Worm (Caenorhabditis elegans): ENCODE measurements around the gene lrr-1.
A peak's percentile ranks its signal among the peaks of the same experiment; 100 is the strongest.

Gene lrr-1

DNA sequence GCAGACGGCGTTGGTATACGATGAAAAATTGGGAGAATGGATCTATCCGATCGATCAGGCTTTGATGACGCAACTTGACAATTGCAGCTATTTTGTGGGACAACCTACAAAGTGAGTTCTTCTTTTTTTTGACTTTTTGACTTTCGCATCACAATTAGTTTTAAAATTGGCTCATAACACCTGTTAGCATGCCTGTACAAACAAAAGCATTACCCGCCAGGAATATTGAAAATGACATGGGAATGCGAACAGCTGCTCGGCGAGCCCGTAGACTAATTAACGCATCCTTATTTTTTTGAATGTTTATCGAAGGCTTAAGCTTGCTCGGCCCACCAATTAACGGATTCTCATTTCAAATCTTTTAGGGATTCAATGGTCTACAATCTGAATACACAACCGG is 49.0 kb downstream of the lrr-1 start:
- TF ChIP-seq C38D4.7 (GFP tag; optimal IDR thresholded peaks at IDR 0.05) = no peak
- TF ChIP-seq ceh-18 (tag; optimal IDR thresholded peaks at IDR 0.05) = no peak
- TF ChIP-seq ceh-31 (tag; optimal IDR thresholded peaks at IDR 0.05) = no peak
- TF ChIP-seq hlh-30 (tag; optimal IDR thresholded peaks at IDR 0.05; ENCODE audit: insufficient read depth) = no peak
- TF ChIP-seq fkh-6 (tag; optimal IDR thresholded peaks at IDR 0.05) = no peak

DNA sequence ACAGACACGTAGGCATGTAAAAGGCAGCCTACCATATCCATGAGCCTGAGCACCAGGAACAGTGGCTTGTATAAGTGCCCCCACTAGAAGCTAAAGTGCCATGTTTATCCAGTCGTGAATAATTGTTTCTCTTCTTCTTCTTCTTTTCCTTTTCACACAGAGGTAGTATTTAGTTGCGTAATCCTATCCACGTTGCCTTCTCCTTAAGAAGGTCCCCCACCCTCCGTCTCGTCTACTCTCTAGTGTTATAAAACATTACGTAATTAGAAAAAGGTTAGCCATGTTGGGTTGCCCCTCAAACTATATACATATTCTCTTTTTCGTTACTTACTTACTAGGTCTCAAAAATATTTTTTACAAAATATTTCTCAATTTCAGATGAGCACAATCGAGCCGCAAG is 49.6 kb downstream of the lrr-1 start:
- TF ChIP-seq K02D7.2 (tag; optimal IDR thresholded peaks at IDR 0.05) (no peak), ceh-2 (tag; optimal IDR thresholded peaks at IDR 0.05) (no peak), ama-1 (optimal IDR thresholded peaks at IDR 0.05) (no peak), fax-1 (tag; optimal IDR thresholded peaks at IDR 0.05) (no peak), sox-2 (GFP tag; IDR thresholded peaks at IDR 0.05) (no peak), ceh-18 (tag; optimal IDR thresholded peaks at IDR 0.05) (no peak), dve-1 (tag; optimal IDR thresholded peaks at IDR 0.05) (no peak), elt-2 (tag; optimal IDR thresholded peaks at IDR 0.05) (no peak), syd-9 (tag; optimal IDR thresholded peaks at IDR 0.05) (no peak), K09A11.1 (tag; optimal IDR thresholded peaks at IDR 0.05; ENCODE audit: insufficient read depth) (no peak), hlh-8 (tag; optimal IDR thresholded peaks at IDR 0.05) (no peak), pag-3 (tag; optimal IDR thresholded peaks at IDR 0.05; ENCODE audit: borderline replicate concordance) (no peak), Y22D7AL.16 (tag; optimal IDR thresholded peaks at IDR 0.05) (no peak), madf-2 (tag; optimal IDR thresholded peaks at IDR 0.05) (no peak)

DNA sequence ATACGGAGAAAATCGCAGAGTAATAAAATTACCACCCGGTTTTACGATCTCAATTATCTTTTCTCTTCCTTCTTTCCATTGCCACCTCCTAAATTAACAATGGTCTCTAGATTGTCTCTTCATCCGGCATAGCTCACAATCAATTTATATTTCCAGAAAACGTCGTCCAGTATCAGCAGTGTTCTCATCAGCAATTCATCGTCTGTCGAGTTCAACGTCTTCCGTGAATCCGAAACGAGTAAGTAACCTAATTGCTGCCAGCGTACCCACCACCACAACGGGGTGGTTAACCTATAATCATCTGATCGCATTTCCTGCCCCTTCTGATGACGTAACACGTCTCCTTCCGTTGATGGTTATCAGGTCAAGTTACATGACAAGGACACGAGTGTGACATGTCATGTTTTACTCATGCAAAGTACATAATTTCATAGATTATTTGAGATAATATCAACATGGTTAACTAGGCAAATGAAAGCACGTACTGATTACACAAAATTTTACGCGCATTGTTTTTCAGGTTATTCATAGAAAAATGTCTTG is 50.2 kb downstream of the lrr-1 start:
- TF ChIP-seq madf-2 (tag; optimal IDR thresholded peaks at IDR 0.05) (no peak), unc-55 (GFP tag; optimal IDR thresholded peaks at IDR 0.05) (peak; percentile 63), elt-2 (tag; optimal IDR thresholded peaks at IDR 0.05) (peak; percentile 78), ceh-14 (tag; optimal IDR thresholded peaks at IDR 0.05) (no peak), sdc-2 (tag; optimal IDR thresholded peaks at IDR 0.05) (no peak)

DNA sequence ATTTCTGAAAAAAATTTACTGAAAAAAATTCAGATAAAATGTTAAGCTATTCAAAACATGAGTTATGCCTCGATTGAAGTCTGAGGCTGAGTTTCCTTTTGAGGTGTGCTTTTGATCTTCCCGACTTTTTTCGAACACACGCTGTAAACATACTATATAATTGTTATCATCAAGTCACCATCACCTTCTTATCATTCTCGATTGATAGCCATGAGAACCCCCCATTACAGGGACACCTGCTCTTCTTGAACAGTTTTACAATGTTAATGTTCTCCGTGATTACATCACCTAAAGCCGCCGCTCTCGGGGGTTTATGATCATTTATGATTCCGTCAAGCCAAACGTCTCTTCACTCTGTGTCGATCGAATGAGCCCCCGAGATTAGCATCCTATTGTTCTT is 52.1 kb downstream of the lrr-1 start:
- no peak for TF ChIP-seq ztf-16 (tag; optimal IDR thresholded peaks at IDR 0.05)
- no peak for TF ChIP-seq ceh-2 (tag; optimal IDR thresholded peaks at IDR 0.05)
- peak; percentile 96 for TF ChIP-seq elt-2 (tag; optimal IDR thresholded peaks at IDR 0.05)

Data from whole organism, late embryonic.